Worm (Caenorhabditis elegans) whole organism, early embryonic: ENCODE results near the gene C08G5.7.

Experiments used
- B0310.2 ChIP-seq: sonication (generic microtip); optimal IDR thresholded peaks from 2 replicates; lab custom pipeline; 2016; ENCODE audit warnings: mild to moderate bottlenecking, missing genetic modification characterization, missing compliant biosample characterization
- F13C5.2 ChIP-seq: sonication (generic microtip); optimal IDR thresholded peaks from 2 replicates; lab custom pipeline; 2017; ENCODE audit warnings: mild to moderate bottlenecking, missing genetic modification characterization, inconsistent platforms, missing compliant biosample characterization
- aly-1 ChIP-seq: sonication (generic microtip); optimal IDR thresholded peaks from 2 replicates; lab custom pipeline; 2016; ENCODE audit warnings: missing genetic modification characterization, missing compliant biosample characterization
- ama-1 ChIP-seq: fragments of 150-350 bp; optimal IDR thresholded peaks from 2 replicates; lab custom pipeline; 2014
- ceh-13 ChIP-seq: fragments of 200-800 bp; sonication (Bioruptor generic); optimal IDR thresholded peaks from 2 replicates; lab custom pipeline; 2018; ENCODE audit warnings: mild to moderate bottlenecking, missing genetic modification characterization, missing compliant biosample characterization
- ceh-36 ChIP-seq: sonication (generic microtip); optimal IDR thresholded peaks from 2 replicates; lab custom pipeline; 2016; ENCODE audit warnings: missing genetic modification characterization, inconsistent platforms, missing compliant biosample characterization
- ets-7 ChIP-seq: sonication (generic microtip); optimal IDR thresholded peaks from 2 replicates; lab custom pipeline; 2016; ENCODE audit warnings: missing genotype, missing genetic modification characterization, missing compliant biosample characterization
- flt-1 ChIP-seq: fragments of 200-800 bp; sonication (Bioruptor generic); IDR thresholded peaks from 2 replicates; pipeline ENCODE4 v1.3.6; 2022; ENCODE audit warnings: missing genetic modification characterization, missing compliant biosample characterization
- hmbx-1 ChIP-seq: sonication (generic microtip); optimal IDR thresholded peaks from 2 replicates; lab custom pipeline; 2016; ENCODE audit warnings: mild to moderate bottlenecking, missing genetic modification characterization, missing compliant biosample characterization
- hmg-4 ChIP-seq: fragments of 200-800 bp; sonication (Bioruptor generic); optimal IDR thresholded peaks from 2 replicates; lab custom pipeline; 2018; ENCODE audit warnings: mild to moderate bottlenecking, missing genetic modification characterization, missing compliant biosample characterization
- hnd-1 ChIP-seq: sonication (generic microtip); optimal IDR thresholded peaks from 2 replicates; lab custom pipeline; 2016; ENCODE audit warnings: missing genetic modification characterization, missing compliant biosample characterization
- pes-1 ChIP-seq: fragments of 200-800 bp; sonication (Bioruptor generic); IDR thresholded peaks from 2 replicates; pipeline ENCODE4 v1.3.6; 2022; ENCODE audit warnings: missing genetic modification reagents, missing genetic modification characterization, missing compliant biosample characterization
- scrt-1 ChIP-seq: fragments of 200-800 bp; sonication (Bioruptor generic); IDR thresholded peaks from 2 replicates; pipeline ENCODE4 v1.3.6; 2022; ENCODE audit warnings: missing genetic modification characterization, missing compliant biosample characterization
- sea-1 ChIP-seq: fragments of 200-800 bp; sonication (Bioruptor generic); conservative IDR thresholded peaks from 2 replicates; pipeline ENCODE4 v1.3.6; 2022; ENCODE audit warnings: missing genetic modification characterization, missing compliant biosample characterization
- tbx-11 ChIP-seq: fragments of 200-800 bp; sonication (Bioruptor generic); IDR thresholded peaks from 2 replicates; pipeline ENCODE4 v1.3.6; 2022; ENCODE audit warnings: missing genetic modification characterization, missing compliant biosample characterization
- tbx-37 ChIP-seq: fragments of 200-800 bp; sonication (Bioruptor generic); conservative IDR thresholded peaks from 2 replicates; pipeline ENCODE4 v1.3.6; 2022; ENCODE audit warnings: missing genetic modification reagents, missing genetic modification characterization, missing compliant biosample characterization
- tra-4 ChIP-seq: sonication (generic microtip); optimal IDR thresholded peaks from 2 replicates; lab custom pipeline; 2017; ENCODE audit warnings: missing genetic modification characterization, missing compliant biosample characterization

The C08G5.7 gene

DNA sequence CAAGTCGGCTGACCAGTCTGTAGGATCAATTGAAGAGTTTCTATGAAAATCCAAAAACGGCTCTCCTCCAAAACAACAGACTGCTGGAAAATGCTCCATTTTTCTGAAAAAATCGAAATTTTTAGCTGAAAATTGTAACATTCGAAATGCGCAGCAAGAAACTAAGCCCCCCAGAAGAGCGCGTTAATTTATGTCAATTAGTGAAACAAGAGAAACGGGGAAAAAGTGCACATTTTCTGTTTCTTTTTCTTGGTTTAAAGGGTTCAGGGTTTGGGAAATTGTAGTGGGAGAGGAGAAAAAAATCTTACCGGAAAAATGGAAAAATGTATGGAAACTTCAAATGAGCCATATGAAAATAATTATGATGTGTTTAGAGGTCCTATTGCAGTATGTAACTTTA, at the start of gene C08G5.7:
C08G5.7 (minus strand) TSS at position 101 of the 400 bp plus-strand sequence.
- no peak for TF ChIP-seq ceh-13 (GFP tag; lab: Kevin White, UChicago)
- no peak for TF ChIP-seq ceh-36 (tag; lab: Kevin White, UChicago)
- TF ChIP-seq pes-1 (GFP tag; lab: Robert Waterston, UW) = no peak
- TF ChIP-seq tbx-37 (GFP tag; lab: Robert Waterston, UW) = no peak
- no peak for TF ChIP-seq hmg-4
- no peak for TF ChIP-seq flt-1
- TF ChIP-seq ama-1 (lab: Kevin White, UChicago) = no peak
- no peak for TF ChIP-seq sea-1 (GFP tag; lab: Robert Waterston, UW)
- no peak for TF ChIP-seq hmbx-1 (tag; lab: Kevin White, UChicago)
- no peak for TF ChIP-seq F13C5.2 (tag; lab: Kevin White, UChicago)
- no peak for TF ChIP-seq B0310.2 (tag; lab: Kevin White, UChicago)
- no peak for TF ChIP-seq hnd-1
- TF ChIP-seq aly-1 = no peak
- TF ChIP-seq tra-4 (tag; lab: Kevin White, UChicago) = no peak

DNA sequence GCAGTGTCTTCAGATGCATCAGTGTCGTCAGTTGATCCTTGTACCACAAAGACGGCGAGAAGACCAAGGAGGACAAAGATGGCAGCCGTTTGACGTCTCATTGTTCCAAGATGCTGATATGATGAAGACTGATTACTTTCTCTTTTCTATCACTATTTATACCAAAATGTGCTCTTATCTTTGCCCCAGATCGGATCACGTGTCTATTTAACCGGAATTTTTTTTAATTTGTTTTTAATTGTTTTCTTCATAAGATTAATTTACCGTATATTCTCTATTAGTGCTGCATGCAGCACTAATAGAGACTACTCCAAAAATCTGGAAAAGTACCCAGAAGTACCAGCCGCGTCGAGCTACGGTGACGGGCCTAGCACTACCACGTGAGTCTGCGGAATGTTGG, 49.6 kb upstream of the C08G5.7 start, which contains the start of gene msrp-3:
msrp-3 (minus strand) TSS at position 101 of the 400 bp plus-strand sequence.
- TF ChIP-seq hmbx-1 (tag; lab: Kevin White, UChicago) (no peak), scrt-1 (GFP tag; lab: Robert Waterston, UW) (no peak), ceh-36 (tag; lab: Kevin White, UChicago) (no peak)

DNA sequence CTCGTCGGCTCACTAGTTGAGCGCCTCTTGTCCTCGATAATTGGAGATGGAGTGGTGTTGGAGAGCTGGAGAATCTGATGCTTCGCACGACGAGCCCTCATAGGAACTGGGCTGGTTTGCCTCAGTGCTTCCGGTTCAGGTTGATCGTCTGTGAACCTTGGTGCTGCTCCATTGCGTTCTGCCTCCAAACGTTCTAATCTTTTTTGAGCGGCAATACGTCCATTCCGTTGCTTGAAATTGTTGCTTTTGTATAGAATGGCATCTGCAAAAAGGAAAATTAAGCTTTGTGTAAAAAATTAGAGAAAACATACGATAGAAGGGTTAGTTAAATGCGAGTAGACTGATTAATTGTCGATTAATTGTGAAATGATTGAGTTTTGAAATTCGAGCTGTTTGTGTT, 47.8 kb upstream of the C08G5.7 start, which contains the start of gene F46F5.5:
F46F5.5 (minus strand) TSS at position 101 of the 400 bp plus-strand sequence.
- TF ChIP-seq tra-4 (tag; lab: Kevin White, UChicago) (no peak), pes-1 (GFP tag; lab: Robert Waterston, UW) (no peak), tbx-37 (GFP tag; lab: Robert Waterston, UW) (no peak), hmg-4 (no peak), hnd-1 (no peak), hmbx-1 (tag; lab: Kevin White, UChicago) (no peak), B0310.2 (tag; lab: Kevin White, UChicago) (no peak), ets-7 (tag; lab: Kevin White, UChicago) (no peak), tbx-11 (GFP tag; lab: Robert Waterston, UW) (no peak), ama-1 (lab: Kevin White, UChicago) (no peak), sea-1 (GFP tag; lab: Robert Waterston, UW) (no peak), F13C5.2 (tag; lab: Kevin White, UChicago) (no peak), flt-1 (no peak), ceh-13 (GFP tag; lab: Kevin White, UChicago) (no peak), scrt-1 (GFP tag; lab: Robert Waterston, UW) (no peak), aly-1 (no peak), ceh-36 (tag; lab: Kevin White, UChicago) (no peak)

DNA sequence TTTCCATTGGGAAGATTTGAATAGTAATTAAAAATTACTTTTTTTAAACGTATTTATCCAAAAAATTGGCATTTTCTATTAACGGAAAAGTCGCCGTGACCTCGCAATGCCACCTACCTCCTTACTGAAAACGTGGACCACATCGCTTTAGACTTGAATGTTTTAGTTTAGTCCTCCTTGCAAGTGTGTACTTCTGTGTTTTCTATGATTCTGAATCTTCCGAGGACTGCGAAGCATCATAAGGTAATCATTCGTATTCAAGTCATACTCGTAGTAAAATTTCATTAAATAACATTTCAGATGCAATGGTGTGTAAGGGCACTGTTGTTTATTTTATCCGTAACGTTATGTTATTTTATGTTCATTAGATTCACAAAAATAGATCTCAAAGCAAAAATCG, 43.3 kb upstream of the C08G5.7 start, which contains the start of gene F46F5.11:
F46F5.11 (plus strand) TSS at position 301 of the 400 bp plus-strand sequence.
- TF ChIP-seq sea-1 (GFP tag; lab: Robert Waterston, UW) (no peak), ets-7 (tag; lab: Kevin White, UChicago) (no peak), tra-4 (tag; lab: Kevin White, UChicago) (no peak), pes-1 (GFP tag; lab: Robert Waterston, UW) (no peak), tbx-11 (GFP tag; lab: Robert Waterston, UW) (no peak), hmbx-1 (tag; lab: Kevin White, UChicago) (no peak), B0310.2 (tag; lab: Kevin White, UChicago) (no peak), F13C5.2 (tag; lab: Kevin White, UChicago) (no peak), hnd-1 (no peak), scrt-1 (GFP tag; lab: Robert Waterston, UW) (no peak), tbx-37 (GFP tag; lab: Robert Waterston, UW) (no peak), ama-1 (lab: Kevin White, UChicago) (no peak), flt-1 (no peak), ceh-36 (tag; lab: Kevin White, UChicago) (no peak), hmg-4 (no peak), ceh-13 (GFP tag; lab: Kevin White, UChicago) (no peak), aly-1 (no peak)

DNA sequence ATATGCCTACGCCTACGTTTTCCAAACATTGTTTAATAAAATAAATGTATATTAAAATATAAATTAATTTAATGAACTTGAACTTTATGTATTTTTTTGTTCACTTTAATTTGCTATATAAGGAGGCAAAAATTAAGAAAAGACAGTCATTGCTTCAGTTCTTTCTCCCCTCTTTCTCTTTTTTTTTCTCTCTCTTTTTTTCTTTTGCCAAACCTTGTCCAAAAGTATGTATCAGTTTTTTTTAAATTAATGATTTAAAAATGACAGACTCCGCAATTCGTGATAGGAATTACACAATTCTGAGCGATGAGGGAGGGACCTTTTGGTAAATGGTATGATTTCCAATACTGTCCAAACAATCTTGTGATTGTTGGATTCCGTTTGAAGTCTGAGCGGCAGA, 37.9 kb upstream of the C08G5.7 start, which contains the start of gene F46F5.13:
F46F5.13 (plus strand) TSS at position 301 of the 400 bp plus-strand sequence.
- no peak for TF ChIP-seq tbx-11 (GFP tag; lab: Robert Waterston, UW)
- TF ChIP-seq flt-1 = no peak
- no peak for TF ChIP-seq ama-1 (lab: Kevin White, UChicago)
- no peak for TF ChIP-seq ceh-36 (tag; lab: Kevin White, UChicago)
- no peak for TF ChIP-seq ets-7 (tag; lab: Kevin White, UChicago)
- TF ChIP-seq sea-1 (GFP tag; lab: Robert Waterston, UW) = no peak
- no peak for TF ChIP-seq tra-4 (tag; lab: Kevin White, UChicago)
- TF ChIP-seq scrt-1 (GFP tag; lab: Robert Waterston, UW) = no peak
- TF ChIP-seq tbx-37 (GFP tag; lab: Robert Waterston, UW) = no peak
- TF ChIP-seq hnd-1 = no peak
- no peak for TF ChIP-seq hmg-4
- no peak for TF ChIP-seq F13C5.2 (tag; lab: Kevin White, UChicago)
- no peak for TF ChIP-seq ceh-13 (GFP tag; lab: Kevin White, UChicago)
- TF ChIP-seq hmbx-1 (tag; lab: Kevin White, UChicago) = no peak

DNA sequence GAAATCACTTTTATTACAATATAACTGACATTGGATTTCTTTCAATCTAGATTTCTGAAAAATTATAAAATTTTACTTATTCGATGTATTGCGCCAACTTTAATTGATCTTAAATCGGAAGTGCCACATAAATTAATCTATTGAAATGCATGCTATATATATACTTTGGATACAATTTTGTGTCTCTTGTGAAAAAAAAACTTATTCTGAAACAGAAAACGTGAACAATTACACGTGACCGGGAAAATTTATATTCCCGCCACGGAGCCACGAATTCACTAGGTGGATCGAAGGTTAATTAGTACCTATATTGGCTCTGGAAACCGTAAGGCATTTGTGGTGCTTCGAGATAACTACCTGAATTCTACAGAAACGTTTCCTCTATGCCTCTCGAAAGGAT, 34.6 kb upstream of the C08G5.7 start, which contains the start of gene F46F5.14:
F46F5.14 (plus strand) TSS at position 301 of the 400 bp plus-strand sequence.
- TF ChIP-seq tbx-11 (GFP tag; lab: Robert Waterston, UW) = no peak
- TF ChIP-seq aly-1 = no peak
- TF ChIP-seq F13C5.2 (tag; lab: Kevin White, UChicago) = no peak
- TF ChIP-seq tra-4 (tag; lab: Kevin White, UChicago) = no peak

DNA sequence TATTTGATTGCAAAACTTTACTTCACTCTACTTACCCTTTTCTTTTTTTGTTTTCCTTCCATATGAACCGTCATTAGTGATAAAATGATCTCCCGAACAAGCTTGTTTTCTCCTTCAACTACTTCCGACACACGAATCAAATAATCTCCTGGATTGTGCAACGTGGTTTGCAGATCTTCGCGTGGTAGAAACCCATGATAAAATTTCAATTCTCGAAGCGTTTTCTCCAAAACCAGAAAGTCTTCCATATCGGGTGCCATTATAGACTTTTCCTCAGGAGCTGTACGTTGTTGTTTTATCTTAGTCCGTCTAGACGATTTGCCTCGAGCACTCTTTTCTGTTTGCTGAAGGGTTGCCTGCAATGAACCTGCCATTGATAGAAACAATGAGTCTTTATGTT, 32.3 kb upstream of the C08G5.7 start:
- TF ChIP-seq scrt-1 (GFP tag; lab: Robert Waterston, UW) (no peak), hnd-1 (no peak), ets-7 (tag; lab: Kevin White, UChicago) (no peak), F13C5.2 (tag; lab: Kevin White, UChicago) (no peak), ceh-13 (GFP tag; lab: Kevin White, UChicago) (no peak), ama-1 (lab: Kevin White, UChicago) (no peak), ceh-36 (tag; lab: Kevin White, UChicago) (no peak), hmg-4 (no peak), B0310.2 (tag; lab: Kevin White, UChicago) (no peak), hmbx-1 (tag; lab: Kevin White, UChicago) (no peak), tbx-37 (GFP tag; lab: Robert Waterston, UW) (no peak), pes-1 (GFP tag; lab: Robert Waterston, UW) (no peak), tra-4 (tag; lab: Kevin White, UChicago) (no peak), aly-1 (no peak), sea-1 (GFP tag; lab: Robert Waterston, UW) (no peak), flt-1 (no peak), tbx-11 (GFP tag; lab: Robert Waterston, UW) (no peak)
